Worm (Caenorhabditis elegans): ENCODE results near the gene F39F10.5.

- peak; percentile 78 for TF ChIP-seq ztf-4 (tag; optimal IDR thresholded peaks at IDR 0.05)
- peak; percentile 76 for TF ChIP-seq lin-39 (tag; optimal IDR thresholded peaks at IDR 0.05)
- TF ChIP-seq R02D3.7 (tag; optimal IDR thresholded peaks at IDR 0.05): no peak
- TF ChIP-seq fos-1 (tag; optimal IDR thresholded peaks at IDR 0.05): peak; percentile 90
- TF ChIP-seq unc-39 (tag; optimal IDR thresholded peaks at IDR 0.05): no peak
- TF ChIP-seq unc-55 (GFP tag; optimal IDR thresholded peaks at IDR 0.05): peak; percentile 95
Measured at ce11 chrX:16961387-16961786, 47.8 kb upstream of the F39F10.5 start.
